Fruit fly (Drosophila melanogaster) whole organism, embryonic: ENCODE results near the gene CG46439.

ENCODE experiments used
- Abd-B ChIP-seq: fragments of 200-800 bp; sonication (Bioruptor generic); optimal IDR thresholded peaks from 2 replicates; lab custom pipeline; 2018; ENCODE audit warnings: missing biosample characterization, mild to moderate bottlenecking, missing genetic modification characterization, moderate library complexity
- CG1024 ChIP-seq: fragments of 200-800 bp; sonication (Bioruptor generic); IDR thresholded peaks from 2 replicates; pipeline ENCODE4 v1.3.6; 2022; ENCODE audit warnings: missing biosample characterization, missing genetic modification characterization
- CG10462 ChIP-seq: fragments of 200-800 bp; sonication (Bioruptor generic); optimal IDR thresholded peaks from 2 replicates; lab custom pipeline; 2016; ENCODE audit warnings: missing biosample characterization, missing genetic modification characterization
- CG12155 ChIP-seq: fragments of 200-800 bp; sonication (Bioruptor generic); optimal IDR thresholded peaks from 3 replicates; lab custom pipeline; 2016; ENCODE audit warnings: missing biosample characterization, missing genetic modification characterization
- CG12219 ChIP-seq: fragments of 200-800 bp; sonication (Bioruptor generic); optimal IDR thresholded peaks from 3 replicates; lab custom pipeline; 2018; ENCODE audit warnings: missing biosample characterization, mild to moderate bottlenecking, missing genetic modification characterization
- CG14050 ChIP-seq: fragments of 200-800 bp; sonication (Bioruptor generic); IDR thresholded peaks from 3 replicates; pipeline ENCODE4 v1.3.6; 2022; ENCODE audit warnings: missing biosample characterization, missing genetic modification characterization
- CG15514 ChIP-seq: fragments of 200-800 bp; sonication (Bioruptor generic); optimal IDR thresholded peaks from 3 replicates; lab custom pipeline; 2017; ENCODE audit warnings: missing biosample characterization, missing genetic modification characterization, mild to moderate bottlenecking, moderate library complexity, missing genetic modification reagents
- CG15696 ChIP-seq: fragments of 200-800 bp; sonication (Bioruptor generic); optimal IDR thresholded peaks from 2 replicates; lab custom pipeline; 2019; ENCODE audit warnings: missing biosample characterization, mild to moderate bottlenecking, missing genetic modification characterization, moderate library complexity
- CG1647 ChIP-seq: fragments of 200-800 bp; sonication (Bioruptor generic); optimal IDR thresholded peaks from 3 replicates; lab custom pipeline; 2016; ENCODE audit warnings: missing biosample characterization, missing genetic modification characterization
- CG16815 ChIP-seq: fragments of 200-800 bp; sonication (Bioruptor generic); optimal IDR thresholded peaks from 3 replicates; lab custom pipeline; 2017; ENCODE audit warnings: missing biosample characterization, mild to moderate bottlenecking, missing genetic modification characterization
- CG16863 ChIP-seq: fragments of 200-800 bp; sonication (Bioruptor generic); optimal IDR thresholded peaks from 3 replicates; lab custom pipeline; 2016; ENCODE audit warnings: missing biosample characterization, missing genetic modification characterization
- CG18619 ChIP-seq: fragments of 200-800 bp; sonication (Bioruptor generic); optimal IDR thresholded peaks from 3 replicates; lab custom pipeline; 2017; ENCODE audit warnings: missing biosample characterization, mild to moderate bottlenecking, missing genetic modification characterization
- CG2116 ChIP-seq: fragments of 200-800 bp; sonication (Bioruptor generic); optimal IDR thresholded peaks from 3 replicates; lab custom pipeline; 2018; ENCODE audit warnings: missing biosample characterization, mild to moderate bottlenecking, missing genetic modification characterization
- CG30403 ChIP-seq: fragments of 200-800 bp; sonication (Bioruptor generic); optimal IDR thresholded peaks from 3 replicates; lab custom pipeline; 2016; ENCODE audit warnings: missing biosample characterization, missing genetic modification characterization
- CG31224 ChIP-seq: fragments of 200-800 bp; sonication (Bioruptor generic); IDR thresholded peaks from 2 replicates; pipeline ENCODE4 v1.3.6; 2022; ENCODE audit warnings: missing biosample characterization, missing genetic modification characterization
- CG32767 ChIP-seq: fragments of 200-800 bp; sonication (Bioruptor generic); IDR thresholded peaks from 2 replicates; pipeline ENCODE4 v1.3.6; 2022; ENCODE audit warnings: missing biosample characterization, missing genetic modification characterization
- CG34224 ChIP-seq: fragments of 200-800 bp; sonication (Bioruptor generic); IDR thresholded peaks from 3 replicates; pipeline ENCODE4 v1.3.6; 2022; ENCODE audit warnings: missing biosample characterization, missing genetic modification characterization; ENCODE audit not compliant: partially characterized antibody
- CG3838 ChIP-seq: fragments of 200-800 bp; sonication (Bioruptor generic); optimal IDR thresholded peaks from 3 replicates; lab custom pipeline; 2016; ENCODE audit warnings: missing biosample characterization, missing genetic modification characterization
- CG4707 ChIP-seq: fragments of 200-800 bp; sonication (Bioruptor generic); optimal IDR thresholded peaks from 2 replicates; lab custom pipeline; 2018; ENCODE audit warnings: missing biosample characterization, mild to moderate bottlenecking, missing genetic modification characterization, moderate library complexity
- CG6254 ChIP-seq: fragments of 200-800 bp; sonication (Bioruptor generic); optimal IDR thresholded peaks from 3 replicates; lab custom pipeline; 2017; ENCODE audit warnings: mild to moderate bottlenecking, missing biosample characterization, missing genetic modification reagents, missing genetic modification characterization
- CG8359 ChIP-seq: fragments of 200-800 bp; sonication (Bioruptor generic); optimal IDR thresholded peaks from 2 replicates; lab custom pipeline; 2017; ENCODE audit warnings: missing biosample characterization, mild to moderate bottlenecking, missing genetic modification characterization, borderline replicate concordance
- CrebB ChIP-seq: fragments of 200-800 bp; sonication (Bioruptor generic); optimal IDR thresholded peaks from 3 replicates; lab custom pipeline; 2018; ENCODE audit warnings: missing biosample characterization, mild to moderate bottlenecking, missing genetic modification characterization
- Dip2 ChIP-seq: fragments of 200-800 bp; sonication (Bioruptor generic); IDR thresholded peaks from 2 replicates; pipeline ENCODE4 v1.3.6; 2022; ENCODE audit warnings: missing biosample characterization, missing genetic modification characterization
- Elba2 ChIP-seq: fragments of 200-800 bp; sonication (Bioruptor generic); optimal IDR thresholded peaks from 3 replicates; lab custom pipeline; 2016; ENCODE audit warnings: missing biosample characterization, missing genetic modification characterization
- Hsf ChIP-seq: fragments of 200-800 bp; sonication (Bioruptor generic); optimal IDR thresholded peaks from 3 replicates; lab custom pipeline; 2016; ENCODE audit warnings: missing biosample characterization, missing genetic modification characterization
- Kr ChIP-seq: fragments of 200-800 bp; sonication (Bioruptor generic); optimal IDR thresholded peaks from 2 replicates; lab custom pipeline; 2017; ENCODE audit warnings: missing biosample characterization, mild to moderate bottlenecking, missing genetic modification characterization
- Lpt ChIP-seq: fragments of >200 bp; optimal IDR thresholded peaks from 2 replicates; lab custom pipeline; 2018; ENCODE audit warnings: missing biosample characterization, missing genetic modification characterization
- Myb ChIP-seq: fragments of 200-800 bp; sonication (Bioruptor generic); optimal IDR thresholded peaks from 2 replicates; lab custom pipeline; 2016; ENCODE audit warnings: missing biosample characterization, missing genetic modification characterization
- Neu2 ChIP-seq: fragments of 200-800 bp; sonication (Bioruptor generic); optimal IDR thresholded peaks from 3 replicates; lab custom pipeline; 2016; ENCODE audit warnings: missing biosample characterization, missing genetic modification characterization, borderline replicate concordance
- Sox100B ChIP-seq: fragments of 200-800 bp; sonication (Bioruptor generic); optimal IDR thresholded peaks from 3 replicates; lab custom pipeline; 2018; ENCODE audit warnings: missing biosample characterization, mild to moderate bottlenecking, missing genetic modification characterization
- Sry-δ ChIP-seq: fragments of 200-800 bp; sonication (Bioruptor generic); optimal IDR thresholded peaks from 2 replicates; lab custom pipeline; 2016; ENCODE audit warnings: missing biosample characterization, missing genetic modification characterization
- ara ChIP-seq: fragments of 200-800 bp; sonication (Bioruptor generic); IDR thresholded peaks from 2 replicates; pipeline ENCODE4 v1.3.6; 2022; ENCODE audit warnings: missing biosample characterization, missing genetic modification characterization
- chm ChIP-seq: fragments of 200-800 bp; sonication (Bioruptor generic); IDR thresholded peaks from 2 replicates; pipeline ENCODE4 v1.3.6; 2022; ENCODE audit warnings: missing biosample characterization, missing genetic modification characterization
- crc ChIP-seq: fragments of 200-800 bp; sonication (Bioruptor generic); optimal IDR thresholded peaks from 2 replicates; lab custom pipeline; 2016; ENCODE audit warnings: missing biosample characterization, missing genetic modification characterization
- cwo ChIP-seq: fragments of 200-800 bp; sonication (Bioruptor generic); optimal IDR thresholded peaks from 3 replicates; lab custom pipeline; 2017; ENCODE audit warnings: missing biosample characterization, missing genetic modification characterization, mild to moderate bottlenecking, moderate library complexity, missing genetic modification reagents
- danr ChIP-seq: fragments of 200-800 bp; sonication (Bioruptor generic); IDR thresholded peaks from 2 replicates; pipeline ENCODE4 v1.3.6; 2022; ENCODE audit warnings: missing biosample characterization, missing genetic modification characterization
- dmrt11E ChIP-seq: fragments of 200-800 bp; sonication (Bioruptor generic); optimal IDR thresholded peaks from 3 replicates; lab custom pipeline; 2018; ENCODE audit warnings: missing biosample characterization, mild to moderate bottlenecking, missing genetic modification characterization, moderate library complexity
- dpn ChIP-seq, 2 experiments: fragments of 200-800 bp; sonication (Bioruptor generic); optimal IDR thresholded peaks; 3 replicates each; lab custom pipeline; 2016; ENCODE audit warnings: missing biosample characterization in 2 of 2, missing genetic modification characterization in 2 of 2
- fd96Cb ChIP-seq: fragments of 200-800 bp; sonication (Bioruptor generic); optimal IDR thresholded peaks from 2 replicates; lab custom pipeline; 2018; ENCODE audit warnings: missing biosample characterization, mild to moderate bottlenecking, missing genetic modification characterization, moderate library complexity
- fru ChIP-seq: fragments of >200 bp; optimal IDR thresholded peaks from 2 replicates; lab custom pipeline; 2017
- hb ChIP-seq: fragments of 200-800 bp; sonication (Bioruptor generic); IDR thresholded peaks from 3 replicates; pipeline ENCODE4 v1.3.6; 2022; ENCODE audit warnings: missing biosample characterization, missing genetic modification characterization; ENCODE audit not compliant: partially characterized antibody
- hth ChIP-seq: fragments of >200 bp; optimal IDR thresholded peaks from 2 replicates; lab custom pipeline; 2017; ENCODE audit warnings: inconsistent platforms
- kni ChIP-seq: fragments of 200-800 bp; sonication (Bioruptor generic); optimal IDR thresholded peaks from 3 replicates; lab custom pipeline; 2017; ENCODE audit warnings: mild to moderate bottlenecking, missing biosample characterization, missing genetic modification reagents, missing genetic modification characterization
- mam ChIP-seq: fragments of 200-800 bp; sonication (Bioruptor generic); optimal IDR thresholded peaks from 3 replicates; lab custom pipeline; 2016; ENCODE audit warnings: missing biosample characterization, missing genetic modification characterization
- peb ChIP-seq: fragments of 200-800 bp; sonication (Bioruptor generic); IDR thresholded peaks from 2 replicates; pipeline ENCODE4 v1.3.6; 2022; ENCODE audit warnings: missing biosample characterization, missing genetic modification characterization
- pfk ChIP-seq: fragments of 200-800 bp; sonication (Bioruptor generic); optimal IDR thresholded peaks from 2 replicates; lab custom pipeline; 2018; ENCODE audit warnings: missing biosample characterization, mild to moderate bottlenecking, missing genetic modification characterization, moderate library complexity
- sd ChIP-seq: fragments of 200-800 bp; sonication (Bioruptor generic); optimal IDR thresholded peaks from 3 replicates; lab custom pipeline; 2018; ENCODE audit warnings: missing biosample characterization, mild to moderate bottlenecking, missing genetic modification characterization, moderate library complexity
- slp2 ChIP-seq: fragments of 200-800 bp; sonication (Bioruptor generic); optimal IDR thresholded peaks from 2 replicates; lab custom pipeline; 2016; ENCODE audit warnings: missing biosample characterization, missing genetic modification characterization
- sob ChIP-seq: fragments of 200-800 bp; sonication (Bioruptor generic); IDR thresholded peaks from 2 replicates; pipeline ENCODE4 v1.3.6; 2022; ENCODE audit warnings: missing biosample characterization, missing genetic modification characterization
- tgo ChIP-seq: fragments of 200-800 bp; sonication (Bioruptor generic); IDR thresholded peaks from 3 replicates; pipeline ENCODE4 v1.3.6; 2022; ENCODE audit warnings: missing biosample characterization, missing genetic modification characterization
- usp ChIP-seq: fragments of >200 bp; optimal IDR thresholded peaks from 2 replicates; lab custom pipeline; 2017; ENCODE audit warnings: missing biosample characterization, missing genetic modification characterization

CG46439 gene

DNA sequence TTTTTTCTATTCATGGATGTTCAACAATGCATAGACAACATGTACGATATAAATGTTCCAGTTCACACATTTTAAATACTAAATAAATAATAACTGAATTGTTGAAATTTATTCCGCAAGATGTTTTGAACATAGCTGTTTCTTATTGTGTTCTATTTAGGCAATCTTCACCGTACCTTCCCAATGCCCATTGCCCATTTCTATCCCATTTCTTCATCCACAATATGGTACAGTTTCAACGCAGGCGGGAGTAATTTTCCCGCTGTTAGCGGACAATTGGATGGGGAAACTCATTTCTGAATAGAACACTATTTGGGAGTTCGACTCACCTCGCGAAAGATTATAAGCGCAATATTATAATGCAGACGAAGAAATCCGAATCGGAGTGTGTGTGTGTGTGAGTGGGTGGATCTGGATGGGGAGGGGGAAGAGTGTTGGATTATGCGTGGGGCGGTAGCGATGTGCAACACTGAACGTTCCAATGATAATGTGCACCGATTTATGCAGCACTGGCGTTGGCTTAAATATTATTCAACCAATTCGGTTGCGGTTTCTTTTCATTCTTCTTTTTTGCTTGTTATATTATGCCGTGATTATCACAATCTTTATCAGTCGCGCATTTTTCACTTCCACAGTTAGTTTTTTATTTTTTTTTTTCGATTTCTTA lies 4.0 kb downstream of the CG46439 start (continued):
- TF ChIP-seq CG31224 (GFP tag; lab: Robert Waterston, UW) (no peak), kni (peak; percentile 79), mam (GFP tag; lab: Kevin White, UChicago) (peak; percentile 64), Myb (peak; percentile 64), CG10462 (GFP tag; lab: Kevin White, UChicago) (peak; percentile 43), crc (GFP tag; lab: Kevin White, UChicago) (peak; percentile 22), fru (lab: Kevin White, UChicago) (no peak), CG16863 (GFP tag; lab: Kevin White, UChicago) (peak; percentile 42), dmrt11E (tag; lab: Kevin White, UChicago) (peak; percentile 31), CG1647 (GFP tag; lab: Kevin White, UChicago) (peak; percentile 67), CG2116 (GFP tag; lab: Kevin White, UChicago) (peak; percentile 6), Neu2 (GFP tag; lab: Kevin White, UChicago) (no peak), CrebB (tag; lab: Kevin White, UChicago) (no peak), pfk (GFP tag; lab: Kevin White, UChicago) (no peak), sd (tag; lab: Kevin White, UChicago) (peak; percentile 34), CG15514 (GFP tag; lab: Kevin White, UChicago) (peak; percentile 62), usp (no peak), Lpt (GFP tag; lab: Kevin White, UChicago) (no peak), CG32767 (GFP tag; lab: Robert Waterston, UW) (no peak), ara (GFP tag; lab: Robert Waterston, UW) (peak; percentile 52), Elba2 (GFP tag; lab: Kevin White, UChicago) (peak; percentile 27), CG18619 (GFP tag; lab: Kevin White, UChicago) (peak; percentile 22), sob (GFP tag; lab: Robert Waterston, UW) (peak; percentile 78), Sox100B (GFP tag; lab: Kevin White, UChicago) (peak; percentile 14), slp2 (no peak), tgo (GFP tag; lab: Robert Waterston, UW) (peak; percentile 34; the same call in 2 of the 3 replicates), hth (lab: Kevin White, UChicago) (no peak), CG4707 (GFP tag; lab: Kevin White, UChicago) (no peak), cwo (GFP tag; lab: Kevin White, UChicago) (peak; percentile 54), danr (GFP tag; lab: Robert Waterston, UW) (no peak), CG15696 (no peak), Dip2 (GFP tag; lab: Robert Waterston, UW) (no peak), CG34224 (GFP tag; lab: Robert Waterston, UW) (no peak), CG12219 (GFP tag; lab: Kevin White, UChicago) (no peak), CG16815 (GFP tag; lab: Kevin White, UChicago) (peak; percentile 37), dpn (GFP tag; optimal IDR thresholded peaks at IDR 0.05; lab: Kevin White, UChicago) (peak; percentile 68 to 74), CG8359 (GFP tag; lab: Kevin White, UChicago) (no peak), hb (GFP tag; lab: Robert Waterston, UW) (no peak), CG3838 (GFP tag; lab: Kevin White, UChicago) (no peak), Sry-δ (GFP tag; lab: Kevin White, UChicago) (peak; percentile 53), fd96Cb (no peak), CG12155 (GFP tag; lab: Kevin White, UChicago) (peak; percentile 57), CG30403 (GFP tag; lab: Kevin White, UChicago) (peak; percentile 53), CG14050 (no peak), Abd-B (GFP tag; lab: Kevin White, UChicago) (peak; percentile 28), peb (GFP tag; lab: Robert Waterston, UW) (0 out of 2 replicates have a peak, but pooled peaks have one; percentile 20), chm (GFP tag; lab: Robert Waterston, UW) (peak; percentile 84), Kr (GFP tag; lab: Kevin White, UChicago) (no peak), Hsf (GFP tag; lab: Kevin White, UChicago) (peak; percentile 57), CG1024 (GFP tag; lab: Robert Waterston, UW) (no peak), CG6254 (GFP tag; lab: Kevin White, UChicago) (peak; percentile 26)
